Worm (Caenorhabditis elegans) whole organism, L1 larva: ENCODE data around the gene T22G5.3.

Experiments
- hlh-17 ChIP-seq: fragments of 200-800 bp; sonication (Bioruptor generic); optimal IDR thresholded peaks from 2 replicates; lab custom pipeline; 2018; ENCODE audit warnings: missing genetic modification characterization, mild to moderate bottlenecking, missing compliant biosample characterization, moderate library complexity, borderline replicate concordance
- isw-1 ChIP-seq: fragments of 200-800 bp; sonication (Bioruptor generic); IDR thresholded peaks from 2 replicates; pipeline ENCODE4 v1.3.6; 2022; ENCODE audit warnings: missing genetic modification characterization, missing compliant biosample characterization
- zag-1 ChIP-seq: fragments of 150-350 bp; optimal IDR thresholded peaks from 2 replicates; lab custom pipeline; 2014; ENCODE audit warnings: missing biosample characterization, missing genetic modification characterization

ce11 chrV:13918341-13918740, 37.6 kb downstream of the T22G5.3 start, which contains the start of gene str-250:
- TF ChIP-seq hlh-17 (GFP tag; lab: Kevin White, UChicago) (no peak), isw-1 (GFP tag; lab: Robert Waterston, UW) (no peak), zag-1 (tag; lab: Kevin White, UChicago) (no peak)
